Worm (Caenorhabditis elegans) whole organism, midembryonic: ENCODE data around the gene K10D11.5.

Source experiments
- T22C8.4 ChIP-seq: fragments of 200-800 bp; sonication (Bioruptor generic); IDR thresholded peaks from 2 replicates; pipeline ENCODE4 v1.3.6; 2022; ENCODE audit warnings: missing genetic modification characterization, missing compliant biosample characterization
- cog-1 ChIP-seq: sonication (generic microtip); optimal IDR thresholded peaks from 2 replicates; lab custom pipeline; 2016; ENCODE audit warnings: missing genetic modification characterization, missing compliant biosample characterization
- klf-2 ChIP-seq: fragments of 200-800 bp; sonication (Bioruptor generic); conservative IDR thresholded peaks from 2 replicates; pipeline ENCODE4 v1.3.6; 2022; ENCODE audit warnings: missing genetic modification reagents, missing genetic modification characterization, missing compliant biosample characterization
- med-1 ChIP-seq: sonication (generic microtip); optimal IDR thresholded peaks from 2 replicates; lab custom pipeline; 2017; ENCODE audit warnings: missing genetic modification characterization, mild to moderate bottlenecking, missing compliant biosample characterization, antibody characterized with exemption, missing genetic modification reagents; ENCODE audit not compliant: insufficient read depth
- tab-1 ChIP-seq: fragments of 200-800 bp; sonication (Bioruptor generic); IDR thresholded peaks from 2 replicates; pipeline ENCODE4 v1.3.6; 2022; ENCODE audit warnings: missing genetic modification characterization, missing compliant biosample characterization
- ztf-23 ChIP-seq: fragments of 200-800 bp; sonication (Bioruptor generic); IDR thresholded peaks from 2 replicates; pipeline ENCODE4 v1.3.6; 2022; ENCODE audit warnings: missing genetic modification reagents, missing genetic modification characterization, missing compliant biosample characterization
- ztf-29 ChIP-seq: fragments of 200-800 bp; sonication (Bioruptor generic); IDR thresholded peaks from 2 replicates; pipeline ENCODE4 v1.3.6; 2022; ENCODE audit warnings: missing genetic modification reagents, missing genetic modification characterization, missing compliant biosample characterization

ce11 chrIV:12995886-12996285 is 4.2 kb upstream of the K10D11.5 start, which contains the start of gene K10D11.7:
- no peak for TF ChIP-seq klf-2
- TF ChIP-seq ztf-29 (GFP tag; lab: Robert Waterston, UW), result no peak
- TF ChIP-seq T22C8.4, result no peak
- TF ChIP-seq tab-1 (GFP tag; lab: Robert Waterston, UW), result no peak
- no peak for TF ChIP-seq cog-1
- TF ChIP-seq med-1, result no peak
- TF ChIP-seq ztf-23 (GFP tag; lab: Robert Waterston, UW), result no peak
